Worm (Caenorhabditis elegans): Measurements from ENCODE around the gene F15E6.5.

Gene F15E6.5

DNA sequence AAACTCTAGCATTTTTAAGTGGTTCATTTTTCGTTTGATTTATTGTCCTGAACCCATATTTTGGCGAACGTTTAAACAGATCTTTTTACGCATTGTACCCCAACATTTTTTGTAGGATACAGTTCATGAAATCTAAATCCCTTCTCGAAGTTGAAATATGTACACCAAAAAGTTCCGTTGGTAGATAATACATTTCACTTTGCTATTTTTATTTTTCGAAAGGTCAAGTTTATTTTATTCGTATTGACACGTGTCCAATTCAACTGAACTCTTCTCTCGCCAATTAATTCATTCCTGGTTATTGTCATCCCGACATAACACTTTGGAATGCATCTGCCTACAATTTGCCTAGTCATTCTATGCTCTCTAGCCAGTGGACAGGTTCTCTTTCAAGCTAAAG is 18.4 kb upstream of the F15E6.5 start, which contains the start of gene F36A4.2:
Gene F36A4.2, plus strand, starts transcription at position 301 of the 400 bp plus-strand sequence.
- TF ChIP-seq nhr-129 (tag; optimal IDR thresholded peaks at IDR 0.05) (no peak), Y55F3AM.14 (GFP tag; optimal IDR thresholded peaks at IDR 0.05) (no peak), ZK546.5 (tag; optimal IDR thresholded peaks at IDR 0.05) (no peak), ztf-1 (GFP tag; conservative IDR thresholded peaks at IDR 0.05) (no peak), ztf-11 (tag; optimal IDR thresholded peaks at IDR 0.05) (no peak), nhr-11 (tag; optimal IDR thresholded peaks at IDR 0.05) (no peak), C34F6.9 (tag; optimal IDR thresholded peaks at IDR 0.05) (no peak), nhr-237 (tag; optimal IDR thresholded peaks at IDR 0.05) (no peak), lin-39 (tag; optimal IDR thresholded peaks at IDR 0.05) (no peak), elt-3 (tag; optimal IDR thresholded peaks at IDR 0.05) (no peak), nhr-6 (tag; optimal IDR thresholded peaks at IDR 0.05) (no peak), zag-1 (tag; optimal IDR thresholded peaks at IDR 0.05) (no peak), fos-1 (tag; optimal IDR thresholded peaks at IDR 0.05) (no peak), sem-4 (tag; optimal IDR thresholded peaks at IDR 0.05) (no peak), R02D3.7 (tag; optimal IDR thresholded peaks at IDR 0.05) (no peak), mdl-1 (tag; optimal IDR thresholded peaks at IDR 0.05) (no peak), lin-13 (GFP tag; optimal IDR thresholded peaks at IDR 0.05) (no peak)

DNA sequence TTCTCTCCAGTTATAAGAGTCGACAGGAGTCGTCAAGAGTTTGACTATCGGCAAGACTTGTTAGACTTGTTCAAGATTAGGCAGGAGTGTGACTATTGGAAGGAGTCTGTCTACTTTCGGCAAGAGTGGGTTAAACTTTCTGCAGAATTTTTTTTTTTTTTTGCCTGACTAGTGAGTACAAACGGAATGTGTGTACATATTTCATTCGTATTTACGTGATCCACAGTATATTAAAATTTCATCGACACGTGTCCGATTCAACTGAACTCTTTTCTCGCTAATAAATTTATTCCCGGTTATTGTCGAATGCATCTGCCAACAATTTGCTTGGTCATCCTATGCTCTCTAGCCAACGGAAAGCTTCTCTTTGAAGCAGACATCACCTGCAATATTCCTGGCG is 17.2 kb upstream of the F15E6.5 start, which contains the start of gene F36A4.1:
Gene F36A4.1, plus strand, starts transcription at position 301 of the 400 bp plus-strand sequence.
- no peak for TF ChIP-seq sem-4 (tag; optimal IDR thresholded peaks at IDR 0.05)
- no peak for TF ChIP-seq ceh-16 (tag; optimal IDR thresholded peaks at IDR 0.05)
- no peak for TF ChIP-seq sma-9 (GFP tag; optimal IDR thresholded peaks at IDR 0.05)
- no peak for TF ChIP-seq sma-9 (tag; optimal IDR thresholded peaks at IDR 0.05)
- no peak for TF ChIP-seq C34F6.9 (tag; optimal IDR thresholded peaks at IDR 0.05)

DNA sequence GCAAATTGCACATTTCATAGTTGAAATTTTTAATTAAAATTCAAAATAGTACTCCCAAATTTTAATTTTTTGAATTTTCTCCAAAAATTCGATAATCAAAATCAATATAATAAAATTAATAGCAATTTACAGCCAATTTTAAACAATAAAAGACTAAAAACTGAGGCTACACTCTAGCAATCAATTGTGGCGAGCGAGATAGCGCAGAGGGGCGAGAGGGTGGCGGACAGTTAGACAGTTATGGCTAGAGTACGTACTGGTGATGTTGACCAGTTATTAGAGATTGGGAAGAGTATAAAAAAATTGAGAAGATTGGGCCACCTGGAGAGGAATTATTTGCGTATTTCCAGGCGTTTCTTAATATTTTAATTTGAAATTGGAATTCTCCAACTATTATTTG is 11.7 kb upstream of the F15E6.5 start, which contains the start of gene nhr-78:
Gene nhr-78, minus strand, starts transcription at position 182 of the 400 bp plus-strand sequence.
- TF ChIP-seq nhr-10 (tag; optimal IDR thresholded peaks at IDR 0.05), result no peak
- TF ChIP-seq alr-1 (tag; optimal IDR thresholded peaks at IDR 0.05), result no peak
- TF ChIP-seq ceh-16 (tag; optimal IDR thresholded peaks at IDR 0.05), result no peak
- no peak for TF ChIP-seq nhr-25 (tag; optimal IDR thresholded peaks at IDR 0.05)
- TF ChIP-seq nhr-12 (tag; optimal IDR thresholded peaks at IDR 0.05), result no peak
- no peak for TF ChIP-seq crh-2 (tag; optimal IDR thresholded peaks at IDR 0.05)
- no peak for TF ChIP-seq nhr-129 (tag; optimal IDR thresholded peaks at IDR 0.05)
- TF ChIP-seq nhr-11 (tag; optimal IDR thresholded peaks at IDR 0.05), result no peak
- TF ChIP-seq C34F6.9 (tag; optimal IDR thresholded peaks at IDR 0.05), result peak; percentile 14
- no peak for TF ChIP-seq dmd-4 (tag; optimal IDR thresholded peaks at IDR 0.05)
- no peak for TF ChIP-seq unc-62 (GFP tag; optimal IDR thresholded peaks at IDR 0.05)
- TF ChIP-seq ZK546.5 (tag; optimal IDR thresholded peaks at IDR 0.05), result no peak
- peak; percentile 37 for TF ChIP-seq F13H6.1 (tag; optimal IDR thresholded peaks at IDR 0.05)
- peak; percentile 40 for TF ChIP-seq gmeb-1 (tag; optimal IDR thresholded peaks at IDR 0.05)
- TF ChIP-seq nhr-6 (tag; optimal IDR thresholded peaks at IDR 0.05), result no peak
- no peak for TF ChIP-seq lin-11 (tag; optimal IDR thresholded peaks at IDR 0.05)
- no peak for TF ChIP-seq peb-1 (tag; optimal IDR thresholded peaks at IDR 0.05)
- TF ChIP-seq sma-9 (GFP tag; optimal IDR thresholded peaks at IDR 0.05), result peak; percentile 5
- TF ChIP-seq sma-9 (tag; optimal IDR thresholded peaks at IDR 0.05), result no peak
- no peak for TF ChIP-seq unc-39 (tag; optimal IDR thresholded peaks at IDR 0.05)
- peak; percentile 15 for TF ChIP-seq sma-3 (GFP tag; optimal IDR thresholded peaks at IDR 0.05)
- no peak for TF ChIP-seq lin-13 (GFP tag; optimal IDR thresholded peaks at IDR 0.05)
- no peak for TF ChIP-seq R02D3.7 (tag; optimal IDR thresholded peaks at IDR 0.05)
- TF ChIP-seq ztf-11 (tag; optimal IDR thresholded peaks at IDR 0.05), result no peak

DNA sequence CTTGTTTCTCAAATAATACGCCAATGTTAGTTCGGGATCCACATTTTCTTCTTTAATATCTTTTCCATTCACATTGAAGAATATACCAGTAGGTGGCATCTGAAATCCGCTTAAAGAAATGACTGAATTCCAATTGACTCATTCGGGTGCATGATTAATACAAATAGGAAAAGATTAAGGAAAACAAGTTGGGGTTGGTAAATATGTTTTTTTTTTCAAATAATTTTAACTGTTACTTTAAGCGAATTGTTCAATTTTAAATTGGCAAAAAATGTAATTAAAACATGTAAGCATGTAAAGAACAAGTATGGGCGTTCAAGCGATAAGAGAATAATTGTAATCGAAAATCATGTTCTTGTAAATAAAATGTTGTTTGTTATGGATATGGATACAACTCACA is 5.3 kb upstream of the F15E6.5 start, which contains the start of gene F15E6.6:
Gene F15E6.6, minus strand, starts transcription at position 101 of the 400 bp plus-strand sequence.
- TF ChIP-seq dmd-4 (tag; optimal IDR thresholded peaks at IDR 0.05) (no peak), snpc-4 (tag; optimal IDR thresholded peaks at IDR 0.05) (no peak), ceh-16 (tag; optimal IDR thresholded peaks at IDR 0.05) (no peak), sma-3 (GFP tag; optimal IDR thresholded peaks at IDR 0.05) (no peak), unc-55 (GFP tag; optimal IDR thresholded peaks at IDR 0.05) (no peak), ztf-4 (tag; optimal IDR thresholded peaks at IDR 0.05) (no peak)

- peak; percentile 13 for TF ChIP-seq gmeb-1 (tag; optimal IDR thresholded peaks at IDR 0.05)
- TF ChIP-seq skn-1 (tag; optimal IDR thresholded peaks at IDR 0.05), result peak; percentile 8
- peak; percentile 89 for TF ChIP-seq fos-1 (tag; optimal IDR thresholded peaks at IDR 0.05)
- TF ChIP-seq R02D3.7 (tag; optimal IDR thresholded peaks at IDR 0.05), result no peak
These were observed 4.4 kb upstream of the F15E6.5 start for ce11 chrIV:4284989-4285388.
